Worm (Caenorhabditis elegans): Measurements from ENCODE around the gene K03D3.5.

The K03D3.5 gene

DNA sequence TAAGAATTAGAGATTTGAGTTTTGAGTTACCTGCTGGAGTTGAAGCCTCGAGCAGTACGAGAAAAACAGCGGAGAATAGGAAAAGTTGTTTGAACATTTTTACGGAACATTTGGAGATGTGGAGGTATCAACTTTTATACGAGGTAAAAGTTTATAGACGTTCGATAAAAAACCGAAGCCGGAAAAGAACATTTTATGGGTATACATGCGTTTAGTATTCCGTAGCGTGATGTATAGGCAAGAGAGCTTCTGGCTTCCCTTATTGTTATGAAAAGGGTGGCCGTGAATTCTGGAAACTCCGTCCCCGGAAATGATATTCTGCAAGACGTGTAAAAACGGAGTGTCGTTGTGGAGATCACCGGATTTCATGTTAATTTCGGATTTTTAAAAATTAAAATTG, at the start of gene K03D3.5:
Gene K03D3.5 (minus strand): TSS at position 101 of the 400 bp plus-strand sequence.
- TF ChIP-seq ztf-4 (tag; optimal IDR thresholded peaks at IDR 0.05), result no peak

DNA sequence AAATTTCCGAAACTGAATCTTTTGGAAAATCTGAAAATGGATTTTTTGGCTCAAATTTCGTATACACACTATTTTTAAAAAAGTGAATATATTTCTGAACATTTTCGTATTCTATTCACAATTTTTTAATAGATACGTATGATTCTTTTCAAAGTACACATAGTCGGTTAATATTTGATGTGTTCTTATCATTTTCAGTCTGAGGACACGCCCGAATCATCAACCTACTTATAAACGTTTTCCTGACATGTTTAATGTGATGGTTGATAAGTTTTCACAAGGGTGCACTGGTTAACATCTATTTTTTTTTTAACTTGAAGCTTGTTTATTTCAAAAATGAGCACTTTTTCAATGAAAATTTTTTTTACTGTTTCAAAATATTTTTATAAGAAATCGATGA, 44.3 kb upstream of the K03D3.5 start:
- TF ChIP-seq ceh-16 (tag; optimal IDR thresholded peaks at IDR 0.05), result no peak
- TF ChIP-seq hmg-11 (tag; optimal IDR thresholded peaks at IDR 0.05), result no peak
- TF ChIP-seq lin-39 (tag; optimal IDR thresholded peaks at IDR 0.05), result no peak
- TF ChIP-seq ztf-4 (tag; optimal IDR thresholded peaks at IDR 0.05), result no peak
- TF ChIP-seq R02D3.7 (tag; optimal IDR thresholded peaks at IDR 0.05), result no peak
- no peak for TF ChIP-seq ceh-9 (tag; optimal IDR thresholded peaks at IDR 0.05)
- TF ChIP-seq elt-2 (tag; optimal IDR thresholded peaks at IDR 0.05), result peak; percentile 47
- TF ChIP-seq nhr-43 (tag; optimal IDR thresholded peaks at IDR 0.05; ENCODE audit: poor library complexity, severe bottlenecking), result no peak
- TF ChIP-seq sea-2 (GFP tag; optimal IDR thresholded peaks at IDR 0.05), result no peak
- no peak for TF ChIP-seq egl-27 (tag; optimal IDR thresholded peaks at IDR 0.05)
- no peak for TF ChIP-seq nfya-1 (tag; optimal IDR thresholded peaks at IDR 0.05; ENCODE audit: insufficient read depth)
- no peak for TF ChIP-seq ZK546.5 (tag; optimal IDR thresholded peaks at IDR 0.05)
- TF ChIP-seq fkh-10 (GFP tag; optimal IDR thresholded peaks at IDR 0.05), result no peak
- TF ChIP-seq tbx-2 (tag; optimal IDR thresholded peaks at IDR 0.05), result no peak
- no peak for TF ChIP-seq fkh-2 (tag; optimal IDR thresholded peaks at IDR 0.05)
- no peak for TF ChIP-seq mdl-1 (tag; optimal IDR thresholded peaks at IDR 0.05)
- TF ChIP-seq jun-1 (tag; optimal IDR thresholded peaks at IDR 0.05), result no peak
- TF ChIP-seq ceh-82 (tag; optimal IDR thresholded peaks at IDR 0.05), result no peak
- peak; percentile 0 for TF ChIP-seq pha-4 (tag; optimal IDR thresholded peaks at IDR 0.05)
- TF ChIP-seq lsy-12 (tag; optimal IDR thresholded peaks at IDR 0.05), result no peak
- no peak for TF ChIP-seq nhr-67 (tag; optimal IDR thresholded peaks at IDR 0.05)
- peak; percentile 4 for TF ChIP-seq pqm-1 (tag; optimal IDR thresholded peaks at IDR 0.05)
- no peak for TF ChIP-seq elt-3 (tag; optimal IDR thresholded peaks at IDR 0.05)
- TF ChIP-seq nhr-77 (tag; optimal IDR thresholded peaks at IDR 0.05), result no peak
- no peak for TF ChIP-seq nhr-28 (tag; optimal IDR thresholded peaks at IDR 0.05)
- TF ChIP-seq lin-15B (tag; optimal IDR thresholded peaks at IDR 0.05), result no peak
- no peak for TF ChIP-seq unc-39 (tag; optimal IDR thresholded peaks at IDR 0.05)

DNA sequence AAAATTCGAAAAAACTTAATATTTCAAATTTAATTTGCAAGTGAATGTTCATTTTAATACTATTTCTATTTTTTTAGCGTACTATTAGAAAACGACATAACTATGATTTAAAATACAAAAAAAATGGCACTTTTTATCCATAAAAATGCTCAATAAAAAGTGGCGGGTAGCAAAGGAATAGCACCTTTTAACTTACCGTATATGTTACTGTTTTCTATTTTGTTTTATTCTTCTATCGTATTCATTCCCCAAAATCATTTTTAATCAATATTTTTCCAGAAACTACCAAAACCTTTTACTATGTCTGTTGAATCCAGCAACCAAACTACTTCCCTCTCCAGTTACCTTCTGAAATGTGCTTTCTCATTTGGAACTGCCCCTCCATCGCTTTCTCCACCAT, 30.4 kb upstream of the K03D3.5 start, which contains the start of gene C35D6.4:
Gene C35D6.4 (plus strand): TSS at position 301 of the 400 bp plus-strand sequence.
- no peak for TF ChIP-seq fkh-2 (tag; optimal IDR thresholded peaks at IDR 0.05)
- no peak for TF ChIP-seq elt-2 (tag; optimal IDR thresholded peaks at IDR 0.05)
- TF ChIP-seq nhr-12 (tag; optimal IDR thresholded peaks at IDR 0.05), result no peak
- TF ChIP-seq nhr-67 (tag; optimal IDR thresholded peaks at IDR 0.05), result no peak
- no peak for TF ChIP-seq mdl-1 (tag; optimal IDR thresholded peaks at IDR 0.05)
- TF ChIP-seq nhr-23 (tag; optimal IDR thresholded peaks at IDR 0.05), result no peak
- TF ChIP-seq nhr-11 (tag; optimal IDR thresholded peaks at IDR 0.05), result no peak
- no peak for TF ChIP-seq zag-1 (tag; optimal IDR thresholded peaks at IDR 0.05)
- no peak for TF ChIP-seq ceh-16 (tag; optimal IDR thresholded peaks at IDR 0.05)
- no peak for TF ChIP-seq ama-1 (optimal IDR thresholded peaks at IDR 0.05)
- no peak for TF ChIP-seq nhr-28 (tag; optimal IDR thresholded peaks at IDR 0.05)
- no peak for TF ChIP-seq hmg-11 (tag; optimal IDR thresholded peaks at IDR 0.05)
- no peak for TF ChIP-seq unc-62 (GFP tag; optimal IDR thresholded peaks at IDR 0.05)
- no peak for TF ChIP-seq nhr-77 (tag; optimal IDR thresholded peaks at IDR 0.05)
- TF ChIP-seq pqm-1 (tag; optimal IDR thresholded peaks at IDR 0.05), result no peak
- no peak for TF ChIP-seq R02D3.7 (tag; optimal IDR thresholded peaks at IDR 0.05)
- TF ChIP-seq ceh-28 (tag; optimal IDR thresholded peaks at IDR 0.05), result no peak
- TF ChIP-seq egl-5 (tag; optimal IDR thresholded peaks at IDR 0.05), result no peak

DNA sequence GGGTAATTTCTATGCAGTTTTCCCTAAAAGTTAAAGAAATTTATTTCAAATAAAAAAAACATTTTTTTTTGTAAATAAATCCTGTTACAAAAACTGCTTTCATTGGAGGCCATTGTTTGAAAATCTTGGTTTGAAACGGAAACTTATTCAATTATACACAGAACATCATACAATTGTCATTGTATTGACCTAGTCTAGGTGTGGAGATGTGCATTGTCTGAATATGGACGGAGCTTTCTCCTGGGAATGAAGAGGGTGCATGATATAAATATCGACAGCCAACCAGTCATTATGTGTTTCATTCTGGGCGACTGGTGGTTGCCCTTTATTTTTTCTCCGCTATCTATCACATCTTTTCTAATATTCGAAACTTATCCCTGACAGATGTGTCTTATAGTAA, 26.2 kb upstream of the K03D3.5 start, which contains the start of gene C35D6.3:
Gene C35D6.3 (plus strand): TSS at position 301 of the 400 bp plus-strand sequence.
- TF ChIP-seq lin-39 (tag; optimal IDR thresholded peaks at IDR 0.05) (no peak), zag-1 (tag; optimal IDR thresholded peaks at IDR 0.05) (no peak), ceh-28 (tag; optimal IDR thresholded peaks at IDR 0.05) (no peak), nhr-11 (tag; optimal IDR thresholded peaks at IDR 0.05) (no peak), nhr-237 (tag; optimal IDR thresholded peaks at IDR 0.05) (no peak), skn-1 (tag; optimal IDR thresholded peaks at IDR 0.05) (no peak), ceh-9 (tag; optimal IDR thresholded peaks at IDR 0.05) (no peak), fkh-10 (GFP tag; optimal IDR thresholded peaks at IDR 0.05) (no peak), egl-5 (tag; optimal IDR thresholded peaks at IDR 0.05) (no peak), aly-2 (tag; optimal IDR thresholded peaks at IDR 0.05) (no peak), mdl-1 (tag; optimal IDR thresholded peaks at IDR 0.05) (no peak), nhr-25 (tag; optimal IDR thresholded peaks at IDR 0.05) (no peak), egl-27 (tag; optimal IDR thresholded peaks at IDR 0.05) (no peak), nhr-28 (tag; optimal IDR thresholded peaks at IDR 0.05) (no peak), lsy-12 (tag; optimal IDR thresholded peaks at IDR 0.05) (no peak), mml-1 (tag; optimal IDR thresholded peaks at IDR 0.05) (no peak)

Data from whole organism, L3 larva.